Worm (Caenorhabditis elegans) whole organism, L2 larva: ENCODE results near the gene col-148.

Source experiments
- ZK546.5 ChIP-seq: sonication (generic microtip); optimal IDR thresholded peaks from 2 replicates; lab custom pipeline; 2017; ENCODE audit warnings: missing biosample characterization, missing genetic modification characterization
- aly-2 ChIP-seq: fragments of 150-350 bp; optimal IDR thresholded peaks from 2 replicates; lab custom pipeline; 2014; ENCODE audit warnings: missing biosample characterization, missing genetic modification characterization
- ama-1 ChIP-seq: fragments of 150-350 bp; optimal IDR thresholded peaks from 2 replicates; lab custom pipeline; 2018; ENCODE audit warnings: inconsistent platforms
- crh-2 ChIP-seq: sonication (generic microtip); optimal IDR thresholded peaks from 2 replicates; lab custom pipeline; 2017; ENCODE audit warnings: missing biosample characterization, missing genetic modification characterization
- dmd-4 ChIP-seq: sonication (generic microtip); optimal IDR thresholded peaks from 2 replicates; lab custom pipeline; 2017; ENCODE audit warnings: missing biosample characterization, missing genetic modification characterization
- egl-27 ChIP-seq: sonication (generic microtip); optimal IDR thresholded peaks from 3 replicates; lab custom pipeline; 2017; ENCODE audit warnings: missing biosample characterization, missing genetic modification reagents, missing genetic modification characterization
- fos-1 ChIP-seq: fragments of 150-350 bp; optimal IDR thresholded peaks from 2 replicates; lab custom pipeline; 2014; ENCODE audit warnings: missing biosample characterization, missing genetic modification characterization
- gmeb-1 ChIP-seq: fragments of 150-350 bp; optimal IDR thresholded peaks from 2 replicates; lab custom pipeline; 2014; ENCODE audit warnings: missing biosample characterization, missing genetic modification characterization
- lin-13 ChIP-seq: fragments of 150-350 bp; optimal IDR thresholded peaks from 2 replicates; lab custom pipeline; 2014; ENCODE audit warnings: missing biosample characterization, missing genetic modification reagents, missing genetic modification characterization
- mdl-1 ChIP-seq, 2 experiments: fragments of 150-350 bp in 1 of 2; sonication (generic microtip) in 1 of 2; optimal IDR thresholded peaks; 2 replicates each; lab custom pipeline; 2017; ENCODE audit warnings: missing biosample characterization in 2 of 2, missing genetic modification characterization in 2 of 2
- nhr-10 ChIP-seq: sonication (generic microtip); optimal IDR thresholded peaks from 2 replicates; lab custom pipeline; 2017; ENCODE audit warnings: missing biosample characterization, missing genetic modification characterization
- nhr-12 ChIP-seq: fragments of 150-350 bp; optimal IDR thresholded peaks from 2 replicates; lab custom pipeline; 2014; ENCODE audit warnings: missing biosample characterization, missing genetic modification characterization
- nhr-129 ChIP-seq: fragments of 150-350 bp; optimal IDR thresholded peaks from 2 replicates; lab custom pipeline; 2014; ENCODE audit warnings: missing biosample characterization, missing genetic modification characterization
- nhr-21 ChIP-seq: fragments of 150-350 bp; optimal IDR thresholded peaks from 2 replicates; lab custom pipeline; 2014; ENCODE audit warnings: missing biosample characterization, missing genetic modification characterization
- nhr-23 ChIP-seq: fragments of 150-350 bp; optimal IDR thresholded peaks from 2 replicates; lab custom pipeline; 2014; ENCODE audit warnings: missing biosample characterization, missing genetic modification reagents, missing genetic modification characterization
- nhr-25 ChIP-seq: fragments of 150-350 bp; sonication (generic microtip); optimal IDR thresholded peaks from 3 replicates; lab custom pipeline; 2014; ENCODE audit warnings: missing biosample characterization, missing genetic modification characterization
- nhr-6 ChIP-seq: fragments of 150-350 bp; optimal IDR thresholded peaks from 2 replicates; lab custom pipeline; 2014; ENCODE audit warnings: missing biosample characterization, missing genetic modification characterization
- sem-4 ChIP-seq: fragments of 150-350 bp; optimal IDR thresholded peaks from 2 replicates; lab custom pipeline; 2014; ENCODE audit warnings: missing biosample characterization, missing genetic modification reagents, missing genetic modification characterization
- sma-3 ChIP-seq: sonication (generic microtip); optimal IDR thresholded peaks from 2 replicates; lab custom pipeline; 2016; ENCODE audit warnings: missing genetic modification reagents, missing genetic modification characterization, missing compliant biosample characterization
- sma-9 ChIP-seq, 2 experiments: fragments of 150-350 bp in 1 of 2; sonication (generic microtip) in 1 of 2; optimal IDR thresholded peaks; 2 replicates each; lab custom pipeline; 2014 to 2016; ENCODE audit warnings: missing genetic modification characterization in 2 of 2, mild to moderate bottlenecking in 1 of 2, missing biosample characterization in 1 of 2, missing compliant biosample characterization in 1 of 2, missing genetic modification reagents in 1 of 2, moderate library complexity in 1 of 2
- snpc-4 ChIP-seq: fragments of 150-350 bp; optimal IDR thresholded peaks from 2 replicates; lab custom pipeline; 2014; ENCODE audit warnings: missing biosample characterization, missing genetic modification characterization
- unc-39 ChIP-seq: fragments of 150-350 bp; optimal IDR thresholded peaks from 2 replicates; lab custom pipeline; 2014; ENCODE audit warnings: missing biosample characterization, missing genetic modification characterization
- unc-55 ChIP-seq: fragments of 150-350 bp; sonication (generic microtip); optimal IDR thresholded peaks from 3 replicates; lab custom pipeline; 2014; ENCODE audit warnings: missing biosample characterization, missing genetic modification reagents, missing genetic modification characterization
- ztf-11 ChIP-seq: sonication (generic microtip); optimal IDR thresholded peaks from 2 replicates; lab custom pipeline; 2017; ENCODE audit warnings: missing biosample characterization, missing genetic modification characterization
- ztf-4 ChIP-seq: fragments of 150-350 bp; optimal IDR thresholded peaks from 2 replicates; lab custom pipeline; 2014; ENCODE audit warnings: missing biosample characterization, missing genetic modification characterization

col-148 gene

DNA sequence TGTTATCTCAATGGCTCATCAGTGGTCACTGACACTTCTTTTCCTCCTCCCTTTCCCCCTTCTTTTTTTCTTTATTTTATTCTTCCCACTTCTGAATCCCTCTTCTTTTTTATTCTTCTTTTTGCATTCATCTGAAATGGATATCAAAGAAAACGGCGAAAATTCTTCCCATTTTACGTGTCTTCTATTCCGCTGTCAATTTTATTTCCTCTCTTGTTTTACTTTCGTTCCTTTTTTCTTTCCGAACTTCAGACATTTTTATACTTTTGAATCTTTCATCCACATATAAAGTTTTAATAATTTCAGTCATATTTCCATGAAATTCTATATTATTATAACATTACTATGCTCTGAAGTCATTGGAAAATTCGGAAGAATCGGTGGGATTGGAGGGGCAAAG, 45.7 kb downstream of the col-148 start, which contains the start of gene B0024.3:
Gene B0024.3, plus strand, starts transcription at position 301 of the 400 bp plus-strand sequence.
- no peak for TF ChIP-seq nhr-23
- no peak for TF ChIP-seq nhr-12
- TF ChIP-seq nhr-6 (tag; lab: Kevin White, UChicago), result no peak
- TF ChIP-seq mdl-1 (tag; optimal IDR thresholded peaks at IDR 0.05; lab: Kevin White, UChicago), result no peak
- no peak for TF ChIP-seq ama-1
- TF ChIP-seq ZK546.5 (tag; lab: Kevin White, UChicago), result no peak
- TF ChIP-seq nhr-129, result no peak
- TF ChIP-seq gmeb-1 (tag; lab: Kevin White, UChicago), result no peak
- no peak for TF ChIP-seq lin-13
- TF ChIP-seq nhr-10 (tag; lab: Kevin White, UChicago), result no peak

DNA sequence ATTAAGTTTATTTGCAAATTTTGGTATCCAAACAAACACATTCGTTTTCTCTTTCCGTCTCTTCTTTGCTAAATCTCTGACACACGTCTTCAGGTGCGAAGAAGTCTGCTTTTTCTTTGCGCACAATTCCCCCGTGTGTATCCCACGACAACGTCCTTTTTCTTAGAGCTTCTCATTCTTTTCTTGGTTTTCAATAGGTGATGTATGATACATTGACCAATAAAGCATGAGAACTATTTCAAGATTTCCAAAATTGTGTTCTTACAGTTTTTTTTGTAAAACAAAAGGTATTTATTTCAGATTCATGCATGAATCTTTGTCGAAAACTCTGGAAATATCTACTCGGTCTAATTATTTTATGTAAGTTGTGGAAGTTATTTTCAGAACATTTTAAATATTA, 48.2 kb downstream of the col-148 start, which contains the start of gene B0024.15:
Gene B0024.15, plus strand, starts transcription at position 301 of the 400 bp plus-strand sequence.
- TF ChIP-seq dmd-4 (tag; lab: Kevin White, UChicago) (no peak), gmeb-1 (tag; lab: Kevin White, UChicago) (no peak), ztf-11 (tag; lab: Kevin White, UChicago) (no peak), nhr-23 (no peak), sem-4 (tag; lab: Kevin White, UChicago) (no peak), unc-39 (tag; lab: Kevin White, UChicago) (no peak), egl-27 (tag; lab: Kevin White, UChicago) (no peak), ZK546.5 (tag; lab: Kevin White, UChicago) (no peak), crh-2 (tag; lab: Kevin White, UChicago) (no peak), nhr-10 (tag; lab: Kevin White, UChicago) (no peak), unc-55 (GFP tag; lab: Kevin White, UChicago) (no peak), lin-13 (no peak), snpc-4 (tag; lab: Kevin White, UChicago) (no peak), nhr-12 (no peak)

DNA sequence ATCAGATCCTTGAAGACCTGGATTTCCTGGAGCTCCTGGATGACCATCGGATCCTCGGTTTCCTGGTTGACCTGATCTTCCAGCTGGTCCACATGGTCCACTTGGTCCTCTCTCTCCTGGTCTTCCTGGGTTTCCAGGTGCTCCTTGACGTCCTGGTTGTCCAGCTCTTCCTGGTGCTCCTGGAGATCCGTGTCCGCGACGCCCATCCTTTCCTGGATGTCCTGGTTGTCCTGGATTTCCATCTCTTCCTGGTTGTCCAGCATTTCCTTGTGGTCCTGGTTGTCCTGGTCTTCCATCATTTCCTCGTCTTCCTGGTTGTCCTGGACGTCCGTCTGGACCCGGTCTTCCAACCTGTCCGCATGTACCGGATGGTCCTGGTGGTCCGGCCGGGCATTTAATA, 50.3 kb downstream of the col-148 start:
- no peak for TF ChIP-seq sma-3 (GFP tag; lab: Kevin White, UChicago)
- TF ChIP-seq unc-39 (tag; lab: Kevin White, UChicago), result no peak
- TF ChIP-seq gmeb-1 (tag; lab: Kevin White, UChicago), result no peak
- TF ChIP-seq ztf-4 (tag; lab: Kevin White, UChicago), result no peak
- TF ChIP-seq nhr-10 (tag; lab: Kevin White, UChicago), result no peak
- TF ChIP-seq ama-1, result no peak
- TF ChIP-seq aly-2 (tag; lab: Kevin White, UChicago), result no peak
- no peak for TF ChIP-seq sem-4 (tag; lab: Kevin White, UChicago)
- TF ChIP-seq nhr-21 (tag; lab: Kevin White, UChicago), result no peak
- TF ChIP-seq ZK546.5 (tag; lab: Kevin White, UChicago), result no peak
- TF ChIP-seq fos-1 (tag; lab: Kevin White, UChicago), result no peak
- TF ChIP-seq nhr-6 (tag; lab: Kevin White, UChicago), result no peak
- no peak for TF ChIP-seq nhr-25 (tag; lab: Kevin White, UChicago)
- TF ChIP-seq unc-55 (GFP tag; lab: Kevin White, UChicago), result no peak
- no peak for TF ChIP-seq sma-9 (GFP tag; optimal IDR thresholded peaks at IDR 0.05; lab: Kevin White, UChicago)
- no peak for TF ChIP-seq sma-9 (tag; optimal IDR thresholded peaks at IDR 0.05; lab: Kevin White, UChicago)
